Fruit fly (Drosophila melanogaster) whole organism, embryonic: ENCODE data around the gene CG9254.
A peak's percentile ranks its signal among the peaks of the same experiment; 100 is the strongest.

ENCODE experiments used
- B-H1 ChIP-seq: fragments of 200-800 bp; sonication (Bioruptor generic); IDR thresholded peaks from 3 replicates; pipeline ENCODE4 v1.3.6; 2022; ENCODE audit warnings: missing biosample characterization, missing genetic modification characterization
- CG10321 ChIP-seq: fragments of 200-800 bp; sonication (Bioruptor generic); IDR thresholded peaks from 2 replicates; pipeline ENCODE4 v1.3.6; 2022; ENCODE audit warnings: missing biosample characterization, missing genetic modification characterization
- CG11695 ChIP-seq: fragments of 200-800 bp; sonication (Bioruptor generic); IDR thresholded peaks from 3 replicates; pipeline ENCODE4 v1.3.6; 2022; ENCODE audit warnings: missing biosample characterization, missing genetic modification characterization
- CG12236 ChIP-seq: fragments of 200-800 bp; sonication (Bioruptor generic); optimal IDR thresholded peaks from 2 replicates; lab custom pipeline; 2016; ENCODE audit warnings: missing biosample characterization, missing genetic modification characterization
- CG13287 ChIP-seq: fragments of 200-800 bp; sonication (Bioruptor generic); IDR thresholded peaks from 2 replicates; pipeline ENCODE4 v1.3.6; 2022; ENCODE audit warnings: missing biosample characterization, missing genetic modification characterization; ENCODE audit not compliant: partially characterized antibody
- CG1602 ChIP-seq: fragments of 200-800 bp; sonication (Bioruptor generic); optimal IDR thresholded peaks from 3 replicates; lab custom pipeline; 2016; ENCODE audit warnings: missing biosample characterization, missing genetic modification characterization
- CG1647 ChIP-seq: fragments of 200-800 bp; sonication (Bioruptor generic); optimal IDR thresholded peaks from 3 replicates; lab custom pipeline; 2016; ENCODE audit warnings: missing biosample characterization, missing genetic modification characterization
- CG17385 ChIP-seq: fragments of 200-800 bp; sonication (Bioruptor generic); optimal IDR thresholded peaks from 3 replicates; lab custom pipeline; 2018; ENCODE audit warnings: missing biosample characterization, mild to moderate bottlenecking, missing genetic modification characterization
- CG2116 ChIP-seq: fragments of 200-800 bp; sonication (Bioruptor generic); optimal IDR thresholded peaks from 3 replicates; lab custom pipeline; 2018; ENCODE audit warnings: missing biosample characterization, mild to moderate bottlenecking, missing genetic modification characterization
- CG2199 ChIP-seq: fragments of 200-800 bp; sonication (Bioruptor generic); IDR thresholded peaks from 3 replicates; pipeline ENCODE4 v1.3.6; 2022; ENCODE audit warnings: missing biosample characterization, missing genetic modification characterization
- CG31365 ChIP-seq: fragments of 200-800 bp; sonication (Bioruptor generic); optimal IDR thresholded peaks from 2 replicates; lab custom pipeline; 2018; ENCODE audit warnings: missing biosample characterization, mild to moderate bottlenecking, missing genetic modification characterization
- CG31388 ChIP-seq: fragments of 200-800 bp; sonication (Bioruptor generic); optimal IDR thresholded peaks from 2 replicates; lab custom pipeline; 2016; ENCODE audit warnings: missing biosample characterization, missing genetic modification characterization
- CG33213 ChIP-seq: fragments of 200-800 bp; sonication (Bioruptor generic); optimal IDR thresholded peaks from 3 replicates; lab custom pipeline; 2016; ENCODE audit warnings: missing biosample characterization, missing genetic modification characterization
- CG3838 ChIP-seq: fragments of 200-800 bp; sonication (Bioruptor generic); optimal IDR thresholded peaks from 3 replicates; lab custom pipeline; 2016; ENCODE audit warnings: missing biosample characterization, missing genetic modification characterization
- CG4424 ChIP-seq: fragments of 200-800 bp; sonication (Bioruptor generic); optimal IDR thresholded peaks from 3 replicates; lab custom pipeline; 2016; ENCODE audit warnings: missing biosample characterization, missing genetic modification characterization
- CG5180 ChIP-seq: fragments of 200-800 bp; sonication (Bioruptor generic); optimal IDR thresholded peaks from 3 replicates; lab custom pipeline; 2017; ENCODE audit warnings: missing biosample characterization, missing genetic modification characterization, mild to moderate bottlenecking, moderate library complexity, missing genetic modification reagents
- CG7786 ChIP-seq: fragments of 200-800 bp; sonication (Bioruptor generic); optimal IDR thresholded peaks from 2 replicates; lab custom pipeline; 2016; ENCODE audit warnings: missing biosample characterization, missing genetic modification characterization
- CG7963 ChIP-seq: fragments of 200-800 bp; sonication (Bioruptor generic); IDR thresholded peaks from 3 replicates; pipeline ENCODE4 v1.3.6; 2022; ENCODE audit warnings: missing biosample characterization, missing genetic modification characterization; ENCODE audit not compliant: partially characterized antibody
- CG8359 ChIP-seq: fragments of 200-800 bp; sonication (Bioruptor generic); optimal IDR thresholded peaks from 2 replicates; lab custom pipeline; 2017; ENCODE audit warnings: missing biosample characterization, mild to moderate bottlenecking, missing genetic modification characterization, borderline replicate concordance
- CoRest ChIP-seq: fragments of 200-800 bp; sonication (Bioruptor generic); optimal IDR thresholded peaks from 3 replicates; lab custom pipeline; 2018; ENCODE audit warnings: missing biosample characterization, mild to moderate bottlenecking, missing genetic modification characterization, moderate library complexity
- Dref ChIP-seq: fragments of 200-800 bp; sonication (Bioruptor generic); IDR thresholded peaks from 2 replicates; pipeline ENCODE4 v1.3.6; 2022; ENCODE audit warnings: missing biosample characterization, missing genetic modification characterization
- Drgx ChIP-seq: fragments of 200-800 bp; sonication (Bioruptor generic); IDR thresholded peaks from 2 replicates; pipeline ENCODE4 v1.3.6; 2022; ENCODE audit warnings: missing biosample characterization, missing genetic modification characterization
- HHEX ChIP-seq: fragments of 200-800 bp; sonication (Bioruptor generic); optimal IDR thresholded peaks from 3 replicates; lab custom pipeline; 2017; ENCODE audit warnings: missing biosample characterization, mild to moderate bottlenecking, missing genetic modification characterization, missing genetic modification reagents
- HLHmδ ChIP-seq: fragments of 200-800 bp; sonication (Bioruptor generic); optimal IDR thresholded peaks from 2 replicates; lab custom pipeline; 2018; ENCODE audit warnings: missing biosample characterization, mild to moderate bottlenecking, missing genetic modification characterization, moderate library complexity
- Hr39 ChIP-seq: fragments of >200 bp; optimal IDR thresholded peaks from 2 replicates; lab custom pipeline; 2017
- Lhr ChIP-seq: fragments of 200-800 bp; sonication (Bioruptor generic); optimal IDR thresholded peaks from 3 replicates; lab custom pipeline; 2017; ENCODE audit warnings: mild to moderate bottlenecking, missing biosample characterization, missing genetic modification reagents, missing genetic modification characterization
- Max ChIP-seq: fragments of 200-800 bp; sonication (Bioruptor generic); optimal IDR thresholded peaks from 2 replicates; lab custom pipeline; 2016; ENCODE audit warnings: missing biosample characterization, mild to moderate bottlenecking, missing genetic modification characterization
- Neu2 ChIP-seq: fragments of 200-800 bp; sonication (Bioruptor generic); optimal IDR thresholded peaks from 3 replicates; lab custom pipeline; 2016; ENCODE audit warnings: missing biosample characterization, missing genetic modification characterization, borderline replicate concordance
- Six4 ChIP-seq: fragments of 200-800 bp; sonication (Bioruptor generic); optimal IDR thresholded peaks from 2 replicates; lab custom pipeline; 2016; ENCODE audit warnings: missing biosample characterization, missing genetic modification characterization
- Spps ChIP-seq: fragments of 200-800 bp; sonication (Bioruptor generic); optimal IDR thresholded peaks from 2 replicates; lab custom pipeline; 2018; ENCODE audit warnings: missing biosample characterization, mild to moderate bottlenecking, missing genetic modification characterization
- Taf1 ChIP-seq: fragments of 200-800 bp; sonication (Bioruptor generic); IDR thresholded peaks from 2 replicates; pipeline ENCODE4 v1.3.6; 2022; ENCODE audit warnings: missing biosample characterization, missing genetic modification characterization
- Trl ChIP-seq, 3 experiments: fragments of >200 bp in 2 of 3; fragments of 200-800 bp in 1 of 3; sonication (Bioruptor generic) in 1 of 3; optimal IDR thresholded peaks; 2 replicates in 1 of 3; 3 replicates in 2 of 3; lab custom pipeline; 2016 to 2017; ENCODE audit warnings: missing biosample characterization in 1 of 3, missing genetic modification characterization in 1 of 3
- Usf ChIP-seq: fragments of 200-800 bp; sonication (Bioruptor generic); optimal IDR thresholded peaks from 2 replicates; lab custom pipeline; 2017; ENCODE audit warnings: missing genotype, missing biosample characterization, missing genetic modification characterization
- Xbp1 ChIP-seq: fragments of 200-800 bp; sonication (Bioruptor generic); optimal IDR thresholded peaks from 3 replicates; lab custom pipeline; 2016; ENCODE audit warnings: missing biosample characterization, mild to moderate bottlenecking, missing genetic modification characterization
- abd-A ChIP-seq: fragments of 200-800 bp; sonication (Bioruptor generic); optimal IDR thresholded peaks from 3 replicates; lab custom pipeline; 2019; ENCODE audit warnings: missing biosample characterization, mild to moderate bottlenecking, missing genetic modification characterization, moderate library complexity
- ash1 ChIP-seq: fragments of 200-800 bp; sonication (Bioruptor generic); optimal IDR thresholded peaks from 2 replicates; lab custom pipeline; 2018; ENCODE audit warnings: missing biosample characterization, mild to moderate bottlenecking, missing genetic modification characterization
- bsh ChIP-seq, 2 experiments: fragments of 200-800 bp; sonication (Bioruptor generic); optimal IDR thresholded peaks; 2 replicates each; lab custom pipeline; 2017 to 2018; ENCODE audit warnings: mild to moderate bottlenecking in 2 of 2, missing biosample characterization in 2 of 2, missing genetic modification characterization in 2 of 2, moderate library complexity in 1 of 2
- cato ChIP-seq: fragments of 200-800 bp; sonication (Bioruptor generic); optimal IDR thresholded peaks from 2 replicates; lab custom pipeline; 2016; ENCODE audit warnings: missing biosample characterization, missing genetic modification characterization, borderline replicate concordance
- corto ChIP-seq: fragments of 200-800 bp; sonication (Bioruptor generic); optimal IDR thresholded peaks from 2 replicates; lab custom pipeline; 2016; ENCODE audit warnings: missing biosample characterization, mild to moderate bottlenecking, missing genetic modification characterization, moderate library complexity
- crol ChIP-seq: fragments of 200-800 bp; sonication (Bioruptor generic); IDR thresholded peaks from 2 replicates; pipeline ENCODE4 v1.3.6; 2022; ENCODE audit warnings: missing biosample characterization, missing genetic modification characterization
- dati ChIP-seq: fragments of 200-800 bp; sonication (Bioruptor generic); IDR thresholded peaks from 2 replicates; pipeline ENCODE4 v1.3.6; 2022; ENCODE audit warnings: missing biosample characterization, missing genetic modification characterization
- ftz-f1 ChIP-seq: fragments of 200-800 bp; sonication (Bioruptor generic); optimal IDR thresholded peaks from 2 replicates; lab custom pipeline; 2016; ENCODE audit warnings: missing biosample characterization, missing genetic modification characterization
- ken ChIP-seq: fragments of 200-800 bp; sonication (Bioruptor generic); IDR thresholded peaks from 3 replicates; pipeline ENCODE4 v1.3.6; 2022; ENCODE audit warnings: missing biosample characterization, missing genetic modification characterization
- nom ChIP-seq: fragments of 200-800 bp; sonication (Bioruptor generic); optimal IDR thresholded peaks from 2 replicates; lab custom pipeline; 2017; ENCODE audit warnings: missing biosample characterization, missing genetic modification characterization, mild to moderate bottlenecking, moderate library complexity, missing genetic modification reagents
- pita ChIP-seq: fragments of 200-800 bp; sonication (Bioruptor generic); optimal IDR thresholded peaks from 2 replicates; lab custom pipeline; 2017; ENCODE audit warnings: missing biosample characterization, mild to moderate bottlenecking, missing genetic modification characterization
- schlank ChIP-seq: fragments of 200-800 bp; sonication (Bioruptor generic); optimal IDR thresholded peaks from 2 replicates; lab custom pipeline; 2018; ENCODE audit warnings: missing biosample characterization, mild to moderate bottlenecking, missing genetic modification characterization
- sima ChIP-seq: fragments of 200-800 bp; sonication (Bioruptor generic); optimal IDR thresholded peaks from 2 replicates; lab custom pipeline; 2016; ENCODE audit warnings: missing biosample characterization, missing genetic modification characterization
- sqz ChIP-seq: fragments of 200-800 bp; sonication (Bioruptor generic); optimal IDR thresholded peaks from 3 replicates; lab custom pipeline; 2018; ENCODE audit warnings: missing biosample characterization, mild to moderate bottlenecking, missing genetic modification characterization
- sr ChIP-seq: fragments of 200-800 bp; sonication (Bioruptor generic); IDR thresholded peaks from 3 replicates; pipeline ENCODE4 v1.3.6; 2022; ENCODE audit warnings: missing biosample characterization, missing genetic modification characterization
- wdn ChIP-seq: fragments of 200-800 bp; sonication (Bioruptor generic); IDR thresholded peaks from 2 replicates; pipeline ENCODE4 v1.3.6; 2022; ENCODE audit warnings: missing biosample characterization, missing genetic modification characterization
- wor ChIP-seq: fragments of 200-800 bp; sonication (Bioruptor generic); IDR thresholded peaks from 2 replicates; pipeline ENCODE4 v1.3.6; 2022; ENCODE audit warnings: missing biosample characterization, missing genetic modification characterization

The CG9254 gene

dm6 chr2L:13550488-13551033 lies 46.4 kb downstream of the CG9254 start (continued):
- TF ChIP-seq wor (GFP tag; lab: Robert Waterston, UW) (no peak), sr (no peak), pita (GFP tag; lab: Kevin White, UChicago) (no peak), HLHmδ (GFP tag; lab: Kevin White, UChicago) (no peak), Xbp1 (no peak), sima (GFP tag; lab: Kevin White, UChicago) (no peak), dati (GFP tag; lab: Robert Waterston, UW) (no peak), B-H1 (GFP tag; lab: Robert Waterston, UW) (no peak), CG5180 (GFP tag; lab: Kevin White, UChicago) (no peak), CG10321 (no peak), CG7963 (GFP tag; lab: Robert Waterston, UW) (no peak), schlank (tag; lab: Kevin White, UChicago) (no peak), CG1647 (no peak), CG31365 (no peak), CG13287 (GFP tag; lab: Robert Waterston, UW) (no peak), ash1 (GFP tag; lab: Kevin White, UChicago) (no peak), Neu2 (GFP tag; lab: Kevin White, UChicago) (no peak), abd-A (no peak), CG31388 (no peak), Max (GFP tag; lab: Kevin White, UChicago) (no peak), Trl (optimal IDR thresholded peaks at IDR 0.05; lab: Kevin White, UChicago) (peak; percentile 93 to 96), Trl (GFP tag; optimal IDR thresholded peaks at IDR 0.05; lab: Kevin White, UChicago) (no peak), CG33213 (no peak), Usf (GFP tag; lab: Kevin White, UChicago) (no peak), Hr39 (lab: Kevin White, UChicago) (peak; percentile 6), cato (no peak), CG4424 (GFP tag; lab: Kevin White, UChicago) (no peak), CG2116 (GFP tag; lab: Kevin White, UChicago) (no peak), CG12236 (GFP tag; lab: Kevin White, UChicago) (no peak), CoRest (tag; lab: Kevin White, UChicago) (no peak), bsh (GFP tag; optimal IDR thresholded peaks at IDR 0.05; lab: Kevin White, UChicago) (no peak), CG7786 (no peak), CG17385 (GFP tag; lab: Kevin White, UChicago) (no peak), sqz (GFP tag; lab: Kevin White, UChicago) (no peak), Drgx (GFP tag; lab: Robert Waterston, UW) (peak; percentile 35; the same call in 1 of the 2 replicates), Six4 (GFP tag; lab: Kevin White, UChicago) (no peak), CG11695 (GFP tag; lab: Robert Waterston, UW) (no peak), ken (GFP tag; lab: Robert Waterston, UW) (no peak), Lhr (no peak), Taf1 (no peak), nom (peak; percentile 93), CG8359 (no peak), wdn (GFP tag; lab: Robert Waterston, UW) (no peak), HHEX (GFP tag; lab: Kevin White, UChicago) (no peak), CG2199 (GFP tag; lab: Robert Waterston, UW) (no peak), Spps (no peak), ftz-f1 (GFP tag; lab: Kevin White, UChicago) (no peak), corto (no peak), CG1602 (GFP tag; lab: Kevin White, UChicago) (no peak), CG3838 (GFP tag; lab: Kevin White, UChicago) (peak; percentile 1), Dref (GFP tag; lab: Robert Waterston, UW) (no peak), crol (GFP tag; lab: Robert Waterston, UW) (peak; percentile 29; the same call in 1 of the 2 replicates)
